Worm (Caenorhabditis elegans) whole organism, L1 larva: ENCODE results near the gene fozi-1.

Experiments
- C16A3.4 ChIP-seq: fragments of 150-350 bp; optimal IDR thresholded peaks from 2 replicates; lab custom pipeline; 2014; ENCODE audit warnings: missing biosample characterization, missing genetic modification characterization
- aly-2 ChIP-seq: fragments of 150-350 bp; optimal IDR thresholded peaks from 2 replicates; lab custom pipeline; 2014; ENCODE audit warnings: missing biosample characterization, missing genetic modification characterization
- fos-1 ChIP-seq: fragments of 150-350 bp; optimal IDR thresholded peaks from 2 replicates; lab custom pipeline; 2014; ENCODE audit warnings: missing biosample characterization, missing genetic modification characterization
- hlh-4 ChIP-seq: sonication (generic microtip); optimal IDR thresholded peaks from 2 replicates; lab custom pipeline; 2016; ENCODE audit warnings: mild to moderate bottlenecking, missing genetic modification characterization, missing compliant biosample characterization
- lin-39 ChIP-seq: fragments of 150-350 bp; optimal IDR thresholded peaks from 2 replicates; lab custom pipeline; 2014; ENCODE audit warnings: missing biosample characterization, missing genetic modification reagents, missing genetic modification characterization
- nhr-77 ChIP-seq: fragments of 150-350 bp; optimal IDR thresholded peaks from 2 replicates; lab custom pipeline; 2014; ENCODE audit warnings: missing biosample characterization, missing genetic modification characterization
- nhr-84 ChIP-seq: sonication (generic microtip); optimal IDR thresholded peaks from 2 replicates; lab custom pipeline; 2017; ENCODE audit warnings: missing biosample characterization, missing genetic modification characterization
- unc-130 ChIP-seq: fragments of 150-350 bp; optimal IDR thresholded peaks from 2 replicates; lab custom pipeline; 2017; ENCODE audit warnings: missing biosample characterization, missing genetic modification characterization, inconsistent platforms
- unc-86 ChIP-seq: sonication (generic microtip); optimal IDR thresholded peaks from 2 replicates; lab custom pipeline; 2016; ENCODE audit warnings: missing genetic modification characterization, missing compliant biosample characterization
- zag-1 ChIP-seq: fragments of 150-350 bp; optimal IDR thresholded peaks from 2 replicates; lab custom pipeline; 2014; ENCODE audit warnings: missing biosample characterization, missing genetic modification characterization

DNA sequence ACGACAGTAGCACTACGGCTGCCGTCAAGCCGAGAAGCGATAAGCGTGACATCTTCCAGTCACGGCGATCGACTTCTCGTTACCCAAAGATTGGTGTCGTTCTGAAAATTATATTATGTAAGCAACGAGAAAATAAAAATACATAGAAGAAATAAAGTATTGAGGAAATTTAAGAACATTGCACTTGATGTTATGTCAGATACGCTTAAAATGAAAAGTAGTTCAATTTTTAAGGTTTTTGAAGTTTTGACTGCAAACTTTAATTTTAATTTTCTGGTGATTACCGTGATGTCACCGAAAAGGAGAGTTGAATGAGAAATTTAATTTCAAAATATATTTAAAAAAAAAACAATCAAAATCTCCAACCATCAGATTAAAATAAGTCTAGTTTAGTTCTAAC lies 62.8 kb downstream of the fozi-1 start, which contains the start of gene emb-9:
- TF ChIP-seq unc-130 (tag; lab: Kevin White, UChicago) (no peak), zag-1 (no peak), fos-1 (tag; lab: Kevin White, UChicago) (no peak), unc-86 (tag; lab: Kevin White, UChicago) (no peak), nhr-84 (tag; lab: Kevin White, UChicago) (no peak), lin-39 (tag; lab: Kevin White, UChicago) (no peak), aly-2 (no peak), nhr-77 (tag; lab: Kevin White, UChicago) (no peak), hlh-4 (no peak), C16A3.4 (no peak)
